Worm (Caenorhabditis elegans): Measurements from ENCODE around the gene acp-4.

DNA sequence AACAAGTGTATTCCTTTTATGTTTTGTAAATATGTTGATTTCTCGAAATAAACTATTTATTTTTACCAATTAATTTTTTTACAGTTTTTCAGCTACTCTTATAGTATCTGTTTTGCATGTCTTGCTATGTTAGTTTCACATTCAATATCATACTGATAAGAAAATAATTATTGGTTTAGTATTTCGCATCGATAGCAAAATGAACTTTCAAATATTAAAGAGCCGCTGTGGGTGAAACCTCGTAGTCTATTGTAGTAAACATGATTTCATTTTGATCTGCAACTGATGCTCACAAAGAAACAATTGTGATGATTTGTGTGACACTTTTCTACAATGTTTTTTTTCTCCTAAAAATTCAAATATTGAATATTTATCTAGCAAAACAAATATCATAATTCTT, 42.7 kb downstream of the acp-4 start:
- TF ChIP-seq flt-1 (GFP tag; IDR thresholded peaks at IDR 0.05) (no peak), hmg-4 (GFP tag; optimal IDR thresholded peaks at IDR 0.05) (no peak), sea-1 (GFP tag; conservative IDR thresholded peaks at IDR 0.05) (no peak), F13C5.2 (tag; optimal IDR thresholded peaks at IDR 0.05) (no peak)

Data from whole organism, early embryonic.